Fruit fly (Drosophila melanogaster): ENCODE data around the gene betaCOP.

The betaCOP gene

DNA sequence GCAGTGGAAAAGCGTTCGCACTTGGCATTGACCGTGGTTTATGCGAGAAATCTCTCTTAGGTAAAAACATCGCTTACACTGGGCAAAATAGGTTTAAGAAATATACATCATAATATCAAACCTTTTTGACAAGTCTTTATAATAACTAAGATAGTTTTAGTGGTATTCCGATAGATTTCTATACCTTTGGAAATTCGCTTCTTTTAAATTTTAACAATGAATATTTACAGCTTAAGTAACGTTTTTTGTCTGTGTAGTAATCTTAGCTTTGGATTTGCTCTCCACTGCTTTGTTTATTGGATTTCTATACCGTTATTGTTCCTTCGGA lies 22.3 kb upstream of the betaCOP start (continued):
- TF ChIP-seq CG9817 (tag; optimal IDR thresholded peaks at IDR 0.05) (peak; percentile 9), CG12104 (GFP tag; optimal IDR thresholded peaks at IDR 0.05) (no peak), Ada2b (GFP tag; IDR thresholded peaks at IDR 0.05) (0 out of 2 replicates have a peak, but pooled peaks have one; percentile 23), sob (GFP tag; IDR thresholded peaks at IDR 0.05) (peak; percentile 25; the same call in 1 of the 2 replicates), pnt (GFP tag; optimal IDR thresholded peaks at IDR 0.05) (no peak), Pdp1 (GFP tag; optimal IDR thresholded peaks at IDR 0.05) (peak in 1 of 2 experiments; percentile 31), CG30403 (GFP tag; optimal IDR thresholded peaks at IDR 0.05) (peak; percentile 10), Fer1 (GFP tag; optimal IDR thresholded peaks at IDR 0.05) (peak; percentile 4), esg (GFP tag; conservative IDR thresholded peaks at IDR 0.05) (peak; percentile 16; the same call in 1 of the 2 replicates), D (optimal IDR thresholded peaks at IDR 0.05) (no peak), D (GFP tag; optimal IDR thresholded peaks at IDR 0.05) (no peak), Tbp (GFP tag; optimal IDR thresholded peaks at IDR 0.05) (no peak), CG4424 (GFP tag; optimal IDR thresholded peaks at IDR 0.05) (no peak), CG18599 (GFP tag; optimal IDR thresholded peaks at IDR 0.05) (peak; percentile 53), Hmx (GFP tag; optimal IDR thresholded peaks at IDR 0.05) (no peak), CG32532 (GFP tag; IDR thresholded peaks at IDR 0.05) (peak; percentile 26; the same call in 1 of the 2 replicates), CG9727 (GFP tag; optimal IDR thresholded peaks at IDR 0.05) (no peak), en (GFP tag; optimal IDR thresholded peaks at IDR 0.05) (no peak), CG3065 (GFP tag; optimal IDR thresholded peaks at IDR 0.05) (no peak), CG3281 (GFP tag; optimal IDR thresholded peaks at IDR 0.05) (peak; percentile 21), Dbx (GFP tag; IDR thresholded peaks at IDR 0.05) (0 out of 3 replicates have a peak, but pooled peaks have one; percentile 43), Xrp1 (GFP tag; IDR thresholded peaks at IDR 0.05) (peak; percentile 28; the same call in 1 of the 2 replicates), sug (tag; optimal IDR thresholded peaks at IDR 0.05) (no peak), Xbp1 (GFP tag; optimal IDR thresholded peaks at IDR 0.05) (peak; percentile 5), sens-2 (GFP tag; IDR thresholded peaks at IDR 0.05) (no peak), corto (GFP tag; optimal IDR thresholded peaks at IDR 0.05) (no peak), Hand (GFP tag; optimal IDR thresholded peaks at IDR 0.05) (no peak), Hr51 (GFP tag; optimal IDR thresholded peaks at IDR 0.05) (peak in 1 of 2 experiments; percentile 32), emc (GFP tag; optimal IDR thresholded peaks at IDR 0.05) (no peak), lilli (GFP tag; optimal IDR thresholded peaks at IDR 0.05) (peak; percentile 13), lab (GFP tag; optimal IDR thresholded peaks at IDR 0.05) (peak; percentile 27), CG9876 (GFP tag; optimal IDR thresholded peaks at IDR 0.05) (no peak), Dip3 (GFP tag; optimal IDR thresholded peaks at IDR 0.05) (no peak), CG2712 (tag; optimal IDR thresholded peaks at IDR 0.05) (peak; percentile 10), CG12391 (tag; optimal IDR thresholded peaks at IDR 0.05) (peak; percentile 23), peb (GFP tag; IDR thresholded peaks at IDR 0.05) (no peak), jumu (GFP tag; optimal IDR thresholded peaks at IDR 0.05) (no peak), Med (GFP tag) (peak; percentile 41), Meics (GFP tag; optimal IDR thresholded peaks at IDR 0.05) (no peak), sr (GFP tag; IDR thresholded peaks at IDR 0.05) (no peak), Taf1 (GFP tag; IDR thresholded peaks at IDR 0.05) (no peak), inv (GFP tag; IDR thresholded peaks at IDR 0.05; ENCODE audit: partially characterized antibody) (no peak), gem (tag; optimal IDR thresholded peaks at IDR 0.05) (peak; percentile 61), Optix (GFP tag; IDR thresholded peaks at IDR 0.05) (no peak), Ets65A (GFP tag) (peak; percentile 82), CG2116 (GFP tag; optimal IDR thresholded peaks at IDR 0.05) (peak; percentile 4), CG17829 (tag; optimal IDR thresholded peaks at IDR 0.05) (no peak), HmgZ (tag; optimal IDR thresholded peaks at IDR 0.05) (peak; percentile 5), CG8089 (GFP tag; optimal IDR thresholded peaks at IDR 0.05) (no peak), sisA (GFP tag; IDR thresholded peaks at IDR 0.05) (no peak), bcd (GFP tag; optimal IDR thresholded peaks at IDR 0.05) (peak; percentile 2), Dll (GFP tag; IDR thresholded peaks at IDR 0.05; ENCODE audit: partially characterized antibody) (no peak)
